Fruit fly (Drosophila melanogaster) whole organism, embryonic: ENCODE results near the gene Patr-1.

ENCODE experiments used
- B-H2 ChIP-seq: fragments of 200-800 bp; sonication (Bioruptor generic); optimal IDR thresholded peaks from 2 replicates; lab custom pipeline; 2018; ENCODE audit warnings: missing biosample characterization, mild to moderate bottlenecking, missing genetic modification characterization
- Bdp1 ChIP-seq: fragments of 200-800 bp; sonication (Bioruptor generic); optimal IDR thresholded peaks from 3 replicates; lab custom pipeline; 2016; ENCODE audit warnings: missing biosample characterization, missing genetic modification characterization
- BtbVII ChIP-seq: fragments of 200-800 bp; sonication (Bioruptor generic); optimal IDR thresholded peaks from 3 replicates; lab custom pipeline; 2017; ENCODE audit warnings: missing biosample characterization, mild to moderate bottlenecking, missing genetic modification characterization
- CG11398 ChIP-seq: fragments of 200-800 bp; sonication (Bioruptor generic); optimal IDR thresholded peaks from 2 replicates; lab custom pipeline; 2016; ENCODE audit warnings: missing biosample characterization, missing genetic modification characterization
- CG13894 ChIP-seq: fragments of 200-800 bp; sonication (Bioruptor generic); optimal IDR thresholded peaks from 3 replicates; lab custom pipeline; 2018; ENCODE audit warnings: missing biosample characterization, mild to moderate bottlenecking, missing genetic modification characterization, moderate library complexity
- CG14710 ChIP-seq: fragments of 200-800 bp; sonication (Bioruptor generic); optimal IDR thresholded peaks from 3 replicates; lab custom pipeline; 2019; ENCODE audit warnings: missing biosample characterization, mild to moderate bottlenecking, missing genetic modification characterization, moderate library complexity
- CG1603 ChIP-seq: fragments of 200-800 bp; sonication (Bioruptor generic); optimal IDR thresholded peaks from 2 replicates; lab custom pipeline; 2019; ENCODE audit warnings: missing biosample characterization, mild to moderate bottlenecking, missing genetic modification characterization, moderate library complexity
- CG16779 ChIP-seq: fragments of 200-800 bp; sonication (Bioruptor generic); IDR thresholded peaks from 2 replicates; pipeline ENCODE4 v1.3.6; 2022; ENCODE audit warnings: missing biosample characterization, missing genetic modification characterization
- CG2678 ChIP-seq: fragments of 200-800 bp; sonication (Bioruptor generic); optimal IDR thresholded peaks from 3 replicates; lab custom pipeline; 2019; ENCODE audit warnings: missing biosample characterization, mild to moderate bottlenecking, missing genetic modification characterization, moderate library complexity
- CG2712 ChIP-seq: fragments of 200-800 bp; optimal IDR thresholded peaks from 3 replicates; lab custom pipeline; 2019; ENCODE audit warnings: missing biosample characterization, mild to moderate bottlenecking, missing genetic modification characterization, moderate library complexity
- CG30020 ChIP-seq: fragments of 200-800 bp; optimal IDR thresholded peaks from 2 replicates; lab custom pipeline; 2019; ENCODE audit warnings: missing biosample characterization, mild to moderate bottlenecking, missing genetic modification characterization, moderate library complexity
- CG32532 ChIP-seq: fragments of 200-800 bp; sonication (Bioruptor generic); IDR thresholded peaks from 2 replicates; pipeline ENCODE4 v1.3.6; 2022; ENCODE audit warnings: missing biosample characterization, missing genetic modification characterization
- CG4404 ChIP-seq: fragments of 200-800 bp; sonication (Bioruptor generic); IDR thresholded peaks from 2 replicates; pipeline ENCODE4 v1.3.6; 2022; ENCODE audit warnings: missing biosample characterization, missing genetic modification characterization
- CG4617 ChIP-seq: fragments of 200-800 bp; sonication (Bioruptor generic); optimal IDR thresholded peaks from 3 replicates; lab custom pipeline; 2016; ENCODE audit warnings: missing biosample characterization, missing genetic modification characterization, borderline replicate concordance
- CG7987 ChIP-seq: fragments of 200-800 bp; sonication (Bioruptor generic); optimal IDR thresholded peaks from 2 replicates; lab custom pipeline; 2018; ENCODE audit warnings: missing biosample characterization, mild to moderate bottlenecking, missing genetic modification characterization, moderate library complexity
- CG8388 ChIP-seq: fragments of 200-800 bp; sonication (Bioruptor generic); optimal IDR thresholded peaks from 2 replicates; lab custom pipeline; 2019; ENCODE audit warnings: missing biosample characterization, mild to moderate bottlenecking, missing genetic modification characterization, moderate library complexity
- CG8944 ChIP-seq: fragments of 200-800 bp; sonication (Bioruptor generic); optimal IDR thresholded peaks from 3 replicates; lab custom pipeline; 2016; ENCODE audit warnings: missing biosample characterization, missing genetic modification characterization
- Camta ChIP-seq: fragments of 200-800 bp; sonication (Bioruptor generic); optimal IDR thresholded peaks from 2 replicates; lab custom pipeline; 2016; ENCODE audit warnings: missing biosample characterization, missing genetic modification characterization
- CkIIα-i1 ChIP-seq: fragments of 200-800 bp; sonication (Bioruptor generic); IDR thresholded peaks from 2 replicates; pipeline ENCODE4 v1.3.6; 2022; ENCODE audit warnings: missing biosample characterization, missing genetic modification characterization
- ERR ChIP-seq: fragments of 200-800 bp; sonication (Bioruptor generic); optimal IDR thresholded peaks from 2 replicates; lab custom pipeline; 2016; ENCODE audit warnings: missing biosample characterization, missing genetic modification characterization
- HmgD ChIP-seq: fragments of 200-800 bp; sonication (Bioruptor generic); optimal IDR thresholded peaks from 3 replicates; lab custom pipeline; 2016; ENCODE audit warnings: missing biosample characterization, missing genetic modification characterization
- Hr51 ChIP-seq, 2 experiments: fragments of 200-800 bp; sonication (Bioruptor generic); optimal IDR thresholded peaks; 2 replicates in 1 of 2; 3 replicates in 1 of 2; lab custom pipeline; 2016 to 2018; ENCODE audit warnings: missing biosample characterization in 2 of 2, missing genetic modification characterization in 2 of 2, mild to moderate bottlenecking in 1 of 2, moderate library complexity in 1 of 2
- Lim3 ChIP-seq: fragments of 200-800 bp; sonication (Bioruptor generic); IDR thresholded peaks from 2 replicates; pipeline ENCODE4 v1.3.6; 2022; ENCODE audit warnings: missing biosample characterization, missing genetic modification characterization
- Meics ChIP-seq: fragments of 200-800 bp; sonication (Bioruptor generic); optimal IDR thresholded peaks from 2 replicates; lab custom pipeline; 2017; ENCODE audit warnings: missing biosample characterization, mild to moderate bottlenecking, missing genetic modification characterization
- Mes4 ChIP-seq: fragments of 200-800 bp; sonication (Bioruptor generic); optimal IDR thresholded peaks from 2 replicates; lab custom pipeline; 2016; ENCODE audit warnings: missing biosample characterization, missing genetic modification characterization
- Oaz ChIP-seq: fragments of 200-800 bp; sonication (Bioruptor generic); IDR thresholded peaks from 2 replicates; pipeline ENCODE4 v1.3.6; 2022; ENCODE audit warnings: missing biosample characterization, missing genetic modification characterization
- Poxn ChIP-seq: fragments of 200-800 bp; sonication (Bioruptor generic); IDR thresholded peaks from 2 replicates; pipeline ENCODE4 v1.3.6; 2022; ENCODE audit warnings: missing biosample characterization, missing genetic modification characterization
- Sin3A ChIP-seq: fragments of >200 bp; optimal IDR thresholded peaks from 2 replicates; lab custom pipeline; 2018
- Sox100B ChIP-seq: fragments of 200-800 bp; sonication (Bioruptor generic); optimal IDR thresholded peaks from 3 replicates; lab custom pipeline; 2018; ENCODE audit warnings: missing biosample characterization, mild to moderate bottlenecking, missing genetic modification characterization
- Stat92E ChIP-seq, 3 experiments: fragments of >200 bp in 2 of 3; fragments of 200-800 bp in 1 of 3; sonication (Bioruptor generic) in 1 of 3; optimal IDR thresholded peaks; 2 replicates each; lab custom pipeline; 2017 to 2019; ENCODE audit warnings: missing biosample characterization in 3 of 3, missing genetic modification characterization in 3 of 3, mild to moderate bottlenecking in 1 of 3, moderate library complexity in 1 of 3
- Vsx1 ChIP-seq: fragments of 200-800 bp; sonication (Bioruptor generic); optimal IDR thresholded peaks from 2 replicates; lab custom pipeline; 2017; ENCODE audit warnings: missing biosample characterization, mild to moderate bottlenecking, missing genetic modification characterization, missing genetic modification reagents
- bbx ChIP-seq: fragments of 200-800 bp; sonication (Bioruptor generic); IDR thresholded peaks from 2 replicates; pipeline ENCODE4 v1.3.6; 2022; ENCODE audit warnings: missing biosample characterization, missing genetic modification characterization; ENCODE audit not compliant: partially characterized antibody
- btn ChIP-seq: fragments of 200-800 bp; sonication (Bioruptor generic); optimal IDR thresholded peaks from 2 replicates; lab custom pipeline; 2016; ENCODE audit warnings: missing biosample characterization, missing genetic modification characterization
- chm ChIP-seq: fragments of 200-800 bp; sonication (Bioruptor generic); IDR thresholded peaks from 2 replicates; pipeline ENCODE4 v1.3.6; 2022; ENCODE audit warnings: missing biosample characterization, missing genetic modification characterization
- chn ChIP-seq: fragments of 200-800 bp; sonication (Bioruptor generic); optimal IDR thresholded peaks from 2 replicates; lab custom pipeline; 2016; ENCODE audit warnings: missing biosample characterization, missing genetic modification characterization
- da ChIP-seq: fragments of 200-800 bp; sonication (Bioruptor generic); optimal IDR thresholded peaks from 2 replicates; lab custom pipeline; 2016; ENCODE audit warnings: missing biosample characterization, missing genetic modification characterization
- dimm ChIP-seq: fragments of 200-800 bp; sonication (Bioruptor generic); IDR thresholded peaks from 2 replicates; pipeline ENCODE4 v1.3.6; 2022; ENCODE audit warnings: missing biosample characterization, missing genetic modification characterization
- ewg ChIP-seq: fragments of 200-800 bp; sonication (Bioruptor generic); optimal IDR thresholded peaks from 3 replicates; lab custom pipeline; 2017; ENCODE audit warnings: mild to moderate bottlenecking, missing biosample characterization, missing genetic modification reagents, missing genetic modification characterization
- exex ChIP-seq: fragments of 200-800 bp; sonication (Bioruptor generic); optimal IDR thresholded peaks from 4 replicates; lab custom pipeline; 2018; ENCODE audit warnings: missing biosample characterization, mild to moderate bottlenecking, missing genetic modification characterization, moderate library complexity
- fd96Cb ChIP-seq: fragments of 200-800 bp; sonication (Bioruptor generic); optimal IDR thresholded peaks from 2 replicates; lab custom pipeline; 2018; ENCODE audit warnings: missing biosample characterization, mild to moderate bottlenecking, missing genetic modification characterization, moderate library complexity
- gsb-n ChIP-seq: fragments of 200-800 bp; sonication (Bioruptor generic); optimal IDR thresholded peaks from 3 replicates; lab custom pipeline; 2018; ENCODE audit warnings: missing biosample characterization, mild to moderate bottlenecking, missing genetic modification characterization
- her ChIP-seq: fragments of 200-800 bp; sonication (Bioruptor generic); optimal IDR thresholded peaks from 2 replicates; lab custom pipeline; 2016; ENCODE audit warnings: missing biosample characterization, missing genetic modification characterization
- kay ChIP-seq: fragments of 200-800 bp; sonication (Bioruptor generic); optimal IDR thresholded peaks from 2 replicates; lab custom pipeline; 2016; ENCODE audit warnings: missing biosample characterization, missing genetic modification characterization
- luna ChIP-seq: fragments of 200-800 bp; sonication (Bioruptor generic); optimal IDR thresholded peaks from 2 replicates; lab custom pipeline; 2016; ENCODE audit warnings: missing biosample characterization, missing genetic modification characterization
- oc ChIP-seq: fragments of 200-800 bp; sonication (Bioruptor generic); optimal IDR thresholded peaks from 2 replicates; lab custom pipeline; 2018; ENCODE audit warnings: missing biosample characterization, mild to moderate bottlenecking, missing genetic modification characterization, moderate library complexity
- pum ChIP-seq: fragments of 200-800 bp; sonication (Bioruptor generic); optimal IDR thresholded peaks from 2 replicates; lab custom pipeline; 2016; ENCODE audit warnings: missing biosample characterization, missing genetic modification characterization
- seq ChIP-seq: fragments of 200-800 bp; sonication (Bioruptor generic); IDR thresholded peaks from 2 replicates; pipeline ENCODE4 v1.3.6; 2022; ENCODE audit warnings: missing biosample characterization, missing genetic modification characterization
- tll ChIP-seq, 2 experiments: fragments of 200-800 bp in 1 of 2; fragments of >200 bp in 1 of 2; sonication (Bioruptor generic) in 1 of 2; optimal IDR thresholded peaks; 2 replicates each; lab custom pipeline; 2017 to 2019; ENCODE audit warnings: missing biosample characterization in 2 of 2, missing genetic modification characterization in 2 of 2, mild to moderate bottlenecking in 1 of 2, moderate library complexity in 1 of 2
- toy ChIP-seq: fragments of 200-800 bp; sonication (Bioruptor generic); IDR thresholded peaks from 2 replicates; pipeline ENCODE4 v1.3.6; 2022; ENCODE audit warnings: missing biosample characterization, missing genetic modification characterization
- vfl ChIP-seq: fragments of 200-800 bp; sonication (Bioruptor generic); optimal IDR thresholded peaks from 2 replicates; lab custom pipeline; 2016; ENCODE audit warnings: missing biosample characterization, missing genetic modification characterization

The Patr-1 gene

DNA sequence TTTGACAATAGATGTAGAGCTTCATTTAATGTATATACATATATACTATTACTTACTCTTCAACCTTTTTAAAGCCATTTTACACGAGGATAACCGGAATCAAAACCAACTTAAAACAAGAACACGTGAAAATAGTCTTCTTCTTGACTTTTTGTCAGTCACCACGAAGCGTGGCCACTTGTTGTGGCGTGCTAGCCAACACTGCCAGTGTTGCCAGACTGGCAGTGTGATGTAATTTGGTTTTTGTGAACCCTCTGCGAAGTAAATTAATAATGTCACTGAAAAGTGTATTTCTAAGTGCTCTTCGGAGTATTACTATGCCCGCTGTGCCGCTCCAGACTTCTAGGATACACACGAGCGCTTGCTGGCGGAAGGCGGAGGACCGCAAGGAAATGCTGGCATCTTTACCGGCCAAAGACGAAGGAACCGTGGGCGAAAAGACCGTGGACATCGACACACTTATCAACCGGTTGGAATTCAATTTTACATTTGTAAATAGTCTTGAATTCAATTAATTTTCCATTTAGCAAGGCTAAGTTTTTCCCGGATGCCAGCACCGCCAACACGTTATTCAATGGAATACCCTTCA lies 29.3 kb downstream of the Patr-1 start, which contains the start of the genes Ns1 and mRpS11 (continued):
- no peak for TF ChIP-seq Camta
- TF ChIP-seq btn (GFP tag; lab: Kevin White, UChicago), result no peak
- TF ChIP-seq chm (GFP tag; lab: Robert Waterston, UW), result peak; percentile 50; the same call in 1 of the 2 replicates
- peak; percentile 96 for TF ChIP-seq CG4617 (GFP tag; lab: Kevin White, UChicago)
- TF ChIP-seq Lim3 (GFP tag; lab: Robert Waterston, UW), result no peak
- no peak for TF ChIP-seq kay (GFP tag; lab: Kevin White, UChicago)
- TF ChIP-seq exex (tag; lab: Kevin White, UChicago), result no peak
- peak; percentile 40; the same call in 1 of the 2 replicates for TF ChIP-seq bbx (GFP tag; lab: Robert Waterston, UW)
- TF ChIP-seq CG11398, result peak; percentile 1
- TF ChIP-seq CG30020 (tag; lab: Kevin White, UChicago), result peak; percentile 26
- no peak for TF ChIP-seq Poxn
- peak; percentile 22 for TF ChIP-seq vfl (GFP tag; lab: Kevin White, UChicago)
- TF ChIP-seq CG16779 (GFP tag; lab: Robert Waterston, UW), result no peak
- TF ChIP-seq HmgD (GFP tag; lab: Kevin White, UChicago), result no peak
- TF ChIP-seq oc (tag; lab: Kevin White, UChicago), result no peak
- peak; percentile 20 for TF ChIP-seq ewg (GFP tag; lab: Kevin White, UChicago)
- no peak for TF ChIP-seq ERR (GFP tag; lab: Kevin White, UChicago)
- TF ChIP-seq CG4404 (GFP tag; lab: Robert Waterston, UW), result no peak
- TF ChIP-seq tll (GFP tag; optimal IDR thresholded peaks at IDR 0.05; lab: Kevin White, UChicago), result no peak
- no peak for TF ChIP-seq CkIIα-i1 (GFP tag; lab: Robert Waterston, UW)
- TF ChIP-seq CG13894 (tag; lab: Kevin White, UChicago), result peak; percentile 20
- no peak for TF ChIP-seq luna (GFP tag; lab: Kevin White, UChicago)
- TF ChIP-seq Sox100B, result no peak
- peak; percentile 78 for TF ChIP-seq CG1603 (tag; lab: Kevin White, UChicago)
- TF ChIP-seq BtbVII (GFP tag; lab: Kevin White, UChicago), result no peak
- TF ChIP-seq CG32532, result peak; percentile 52
- TF ChIP-seq Vsx1, result no peak
- TF ChIP-seq CG14710 (tag; lab: Kevin White, UChicago), result peak; percentile 62
- TF ChIP-seq dimm, result no peak
- TF ChIP-seq her (GFP tag; lab: Kevin White, UChicago), result peak; percentile 36
- peak; percentile 30 for TF ChIP-seq chn (GFP tag; lab: Kevin White, UChicago)
- peak; percentile 21 for TF ChIP-seq Mes4 (GFP tag; lab: Kevin White, UChicago)
- no peak for TF ChIP-seq da (GFP tag; lab: Kevin White, UChicago)
- TF ChIP-seq Oaz (GFP tag; lab: Robert Waterston, UW), result no peak
- no peak for TF ChIP-seq fd96Cb (tag; lab: Kevin White, UChicago)
- TF ChIP-seq CG2678 (tag; lab: Kevin White, UChicago), result no peak
- TF ChIP-seq Bdp1 (GFP tag; lab: Kevin White, UChicago), result no peak
- TF ChIP-seq CG7987 (GFP tag; lab: Kevin White, UChicago), result peak; percentile 76
- TF ChIP-seq Sin3A (lab: Kevin White, UChicago), result peak; percentile 79
- TF ChIP-seq Hr51 (GFP tag; optimal IDR thresholded peaks at IDR 0.05; lab: Kevin White, UChicago), result no peak
- TF ChIP-seq Meics (GFP tag; lab: Kevin White, UChicago), result peak; percentile 27
- TF ChIP-seq CG8944 (GFP tag; lab: Kevin White, UChicago), result no peak
- TF ChIP-seq Stat92E (GFP tag; optimal IDR thresholded peaks at IDR 0.05; lab: Kevin White, UChicago), result peak in 1 of 3 experiments; percentile 27
- TF ChIP-seq B-H2 (GFP tag; lab: Kevin White, UChicago), result peak; percentile 68
- TF ChIP-seq CG2712 (tag; lab: Kevin White, UChicago), result peak; percentile 29
- peak; percentile 30 for TF ChIP-seq gsb-n
- no peak for TF ChIP-seq toy (GFP tag; lab: Robert Waterston, UW)
- 0 out of 2 replicates have a peak, but pooled peaks have one; percentile 15 for TF ChIP-seq seq (GFP tag; lab: Robert Waterston, UW)
- peak; percentile 23 for TF ChIP-seq pum (GFP tag; lab: Kevin White, UChicago)
- no peak for TF ChIP-seq CG8388 (GFP tag; lab: Kevin White, UChicago)
